Fruit fly (Drosophila melanogaster) whole organism, embryonic: Measurements from ENCODE around the gene CG15625.

Experiments
- Antp ChIP-seq: fragments of 200-800 bp; sonication (Bioruptor generic); optimal IDR thresholded peaks from 3 replicates; lab custom pipeline; 2016; ENCODE audit warnings: missing biosample characterization, missing genetic modification characterization
- B-H2 ChIP-seq: fragments of 200-800 bp; sonication (Bioruptor generic); optimal IDR thresholded peaks from 2 replicates; lab custom pipeline; 2018; ENCODE audit warnings: missing biosample characterization, mild to moderate bottlenecking, missing genetic modification characterization
- Blimp-1 ChIP-seq: fragments of 200-800 bp; sonication (Bioruptor generic); optimal IDR thresholded peaks from 3 replicates; lab custom pipeline; 2018; ENCODE audit warnings: missing biosample characterization, missing genetic modification characterization, mild to moderate bottlenecking, moderate library complexity, missing genetic modification reagents
- CG10147 ChIP-seq: fragments of 200-800 bp; sonication (Bioruptor generic); optimal IDR thresholded peaks from 2 replicates; lab custom pipeline; 2019; ENCODE audit warnings: missing biosample characterization, mild to moderate bottlenecking, missing genetic modification characterization, moderate library complexity
- CG13424 ChIP-seq: fragments of 200-800 bp; sonication (Bioruptor generic); optimal IDR thresholded peaks from 2 replicates; lab custom pipeline; 2019; ENCODE audit warnings: missing biosample characterization, mild to moderate bottlenecking, missing genetic modification characterization, moderate library complexity
- CG14965 ChIP-seq: fragments of 200-800 bp; sonication (Bioruptor generic); optimal IDR thresholded peaks from 2 replicates; lab custom pipeline; 2016; ENCODE audit warnings: missing biosample characterization, missing genetic modification characterization, borderline replicate concordance
- CG1602 ChIP-seq: fragments of 200-800 bp; sonication (Bioruptor generic); optimal IDR thresholded peaks from 3 replicates; lab custom pipeline; 2016; ENCODE audit warnings: missing biosample characterization, missing genetic modification characterization
- CG16863 ChIP-seq: fragments of 200-800 bp; sonication (Bioruptor generic); optimal IDR thresholded peaks from 3 replicates; lab custom pipeline; 2016; ENCODE audit warnings: missing biosample characterization, missing genetic modification characterization
- CG17829 ChIP-seq: fragments of 200-800 bp; optimal IDR thresholded peaks from 2 replicates; lab custom pipeline; 2019; ENCODE audit warnings: missing biosample characterization, mild to moderate bottlenecking, missing genetic modification characterization, moderate library complexity
- CG17912 ChIP-seq: fragments of 200-800 bp; sonication (Bioruptor generic); optimal IDR thresholded peaks from 2 replicates; lab custom pipeline; 2018; ENCODE audit warnings: missing biosample characterization, mild to moderate bottlenecking, missing genetic modification characterization
- CG1792 ChIP-seq: fragments of 200-800 bp; sonication (Bioruptor generic); optimal IDR thresholded peaks from 2 replicates; lab custom pipeline; 2016; ENCODE audit warnings: missing biosample characterization, missing genetic modification characterization
- CG18011 ChIP-seq: fragments of 200-800 bp; sonication (Bioruptor generic); optimal IDR thresholded peaks from 2 replicates; lab custom pipeline; 2017; ENCODE audit warnings: missing biosample characterization, missing genetic modification characterization, mild to moderate bottlenecking, moderate library complexity, missing genotype
- CG2678 ChIP-seq: fragments of 200-800 bp; sonication (Bioruptor generic); optimal IDR thresholded peaks from 3 replicates; lab custom pipeline; 2019; ENCODE audit warnings: missing biosample characterization, mild to moderate bottlenecking, missing genetic modification characterization, moderate library complexity
- CG30431 ChIP-seq: fragments of 200-800 bp; sonication (Bioruptor generic); optimal IDR thresholded peaks from 2 replicates; lab custom pipeline; 2017; ENCODE audit warnings: missing biosample characterization, missing genetic modification characterization
- CG31441 ChIP-seq: fragments of 200-800 bp; sonication (Bioruptor generic); IDR thresholded peaks from 2 replicates; pipeline ENCODE4 v1.3.6; 2022; ENCODE audit warnings: missing biosample characterization, missing genetic modification characterization
- CG4360 ChIP-seq: fragments of 200-800 bp; sonication (Bioruptor generic); IDR thresholded peaks from 2 replicates; pipeline ENCODE4 v1.3.6; 2022; ENCODE audit warnings: missing biosample characterization, missing genetic modification characterization
- CG4854 ChIP-seq: fragments of 200-800 bp; sonication (Bioruptor generic); optimal IDR thresholded peaks from 2 replicates; lab custom pipeline; 2016; ENCODE audit warnings: missing biosample characterization, missing genetic modification characterization, inconsistent platforms
- CG6765 ChIP-seq: fragments of 200-800 bp; sonication (Bioruptor generic); optimal IDR thresholded peaks from 3 replicates; lab custom pipeline; 2017; ENCODE audit warnings: missing biosample characterization, mild to moderate bottlenecking, missing genetic modification characterization
- CG7556 ChIP-seq: fragments of 200-800 bp; sonication (Bioruptor generic); optimal IDR thresholded peaks from 2 replicates; lab custom pipeline; 2017; ENCODE audit warnings: missing biosample characterization, mild to moderate bottlenecking, missing genetic modification characterization
- CG8281 ChIP-seq: fragments of 200-800 bp; sonication (Bioruptor generic); optimal IDR thresholded peaks from 2 replicates; lab custom pipeline; 2018; ENCODE audit warnings: missing biosample characterization, mild to moderate bottlenecking, missing genetic modification characterization, moderate library complexity
- CG9727 ChIP-seq: fragments of 200-800 bp; sonication (Bioruptor generic); optimal IDR thresholded peaks from 3 replicates; lab custom pipeline; 2017; ENCODE audit warnings: missing biosample characterization, mild to moderate bottlenecking, missing genetic modification characterization
- Camta ChIP-seq: fragments of 200-800 bp; sonication (Bioruptor generic); optimal IDR thresholded peaks from 2 replicates; lab custom pipeline; 2016; ENCODE audit warnings: missing biosample characterization, missing genetic modification characterization
- Chrac-16 ChIP-seq: fragments of 200-800 bp; sonication (Bioruptor generic); optimal IDR thresholded peaks from 3 replicates; lab custom pipeline; 2016; ENCODE audit warnings: missing biosample characterization, missing genetic modification characterization
- Ets65A ChIP-seq: fragments of 200-800 bp; sonication (Bioruptor generic); peaks from one replicate; lab custom pipeline; 2016; ENCODE audit warnings: missing biosample characterization, missing genetic modification characterization
- HmgD ChIP-seq: fragments of 200-800 bp; sonication (Bioruptor generic); optimal IDR thresholded peaks from 3 replicates; lab custom pipeline; 2016; ENCODE audit warnings: missing biosample characterization, missing genetic modification characterization
- Lhr ChIP-seq: fragments of 200-800 bp; sonication (Bioruptor generic); optimal IDR thresholded peaks from 3 replicates; lab custom pipeline; 2017; ENCODE audit warnings: mild to moderate bottlenecking, missing biosample characterization, missing genetic modification reagents, missing genetic modification characterization
- MTF-1 ChIP-seq: fragments of 200-800 bp; sonication (Bioruptor generic); optimal IDR thresholded peaks from 2 replicates; lab custom pipeline; 2018; ENCODE audit warnings: missing biosample characterization, mild to moderate bottlenecking, missing genetic modification characterization, borderline replicate concordance
- Myb ChIP-seq: fragments of 200-800 bp; sonication (Bioruptor generic); optimal IDR thresholded peaks from 2 replicates; lab custom pipeline; 2016; ENCODE audit warnings: missing biosample characterization, missing genetic modification characterization
- NC2β ChIP-seq: fragments of 200-800 bp; sonication (Bioruptor generic); optimal IDR thresholded peaks from 2 replicates; lab custom pipeline; 2016; ENCODE audit warnings: missing biosample characterization, missing genetic modification characterization
- NK7.1 ChIP-seq: fragments of 200-800 bp; sonication (Bioruptor generic); optimal IDR thresholded peaks from 3 replicates; lab custom pipeline; 2016; ENCODE audit warnings: missing biosample characterization, missing genetic modification characterization
- NfI ChIP-seq: fragments of 200-800 bp; sonication (Bioruptor generic); optimal IDR thresholded peaks from 3 replicates; lab custom pipeline; 2018; ENCODE audit warnings: missing biosample characterization, mild to moderate bottlenecking, missing genetic modification characterization, moderate library complexity
- Six4 ChIP-seq: fragments of 200-800 bp; sonication (Bioruptor generic); optimal IDR thresholded peaks from 2 replicates; lab custom pipeline; 2016; ENCODE audit warnings: missing biosample characterization, missing genetic modification characterization
- chif ChIP-seq, 2 experiments: fragments of 200-800 bp; sonication (Bioruptor generic); optimal IDR thresholded peaks; 3 replicates each; lab custom pipeline; 2016; ENCODE audit warnings: missing biosample characterization in 2 of 2, missing genetic modification characterization in 2 of 2
- corto ChIP-seq: fragments of 200-800 bp; sonication (Bioruptor generic); optimal IDR thresholded peaks from 2 replicates; lab custom pipeline; 2016; ENCODE audit warnings: missing biosample characterization, mild to moderate bottlenecking, missing genetic modification characterization, moderate library complexity
- dm ChIP-seq: fragments of 200-800 bp; sonication (Bioruptor generic); optimal IDR thresholded peaks from 3 replicates; lab custom pipeline; 2016; ENCODE audit warnings: missing biosample characterization, missing genetic modification characterization
- exex ChIP-seq: fragments of 200-800 bp; sonication (Bioruptor generic); optimal IDR thresholded peaks from 4 replicates; lab custom pipeline; 2018; ENCODE audit warnings: missing biosample characterization, mild to moderate bottlenecking, missing genetic modification characterization, moderate library complexity
- kah ChIP-seq: fragments of 200-800 bp; sonication (Bioruptor generic); optimal IDR thresholded peaks from 2 replicates; lab custom pipeline; 2018; ENCODE audit warnings: missing biosample characterization, mild to moderate bottlenecking, missing genetic modification characterization
- ken ChIP-seq: fragments of 200-800 bp; sonication (Bioruptor generic); IDR thresholded peaks from 3 replicates; pipeline ENCODE4 v1.3.6; 2022; ENCODE audit warnings: missing biosample characterization, missing genetic modification characterization
- lmd ChIP-seq: fragments of 200-800 bp; sonication (Bioruptor generic); IDR thresholded peaks from 2 replicates; pipeline ENCODE4 v1.3.6; 2022; ENCODE audit warnings: missing biosample characterization, missing genetic modification characterization
- onecut ChIP-seq: fragments of 200-800 bp; sonication (Bioruptor generic); IDR thresholded peaks from 2 replicates; pipeline ENCODE4 v1.3.6; 2022; ENCODE audit warnings: missing biosample characterization, missing genetic modification characterization
- p53 ChIP-seq: fragments of 200-800 bp; sonication (Bioruptor generic); optimal IDR thresholded peaks from 2 replicates; lab custom pipeline; 2016; ENCODE audit warnings: missing biosample characterization, missing genetic modification characterization
- repo ChIP-seq: fragments of 200-800 bp; sonication (Bioruptor generic); optimal IDR thresholded peaks from 2 replicates; lab custom pipeline; 2016; ENCODE audit warnings: missing biosample characterization, missing genetic modification characterization
- sens-2 ChIP-seq: fragments of 200-800 bp; sonication (Bioruptor generic); IDR thresholded peaks from 2 replicates; pipeline ENCODE4 v1.3.6; 2022; ENCODE audit warnings: missing biosample characterization, missing genetic modification characterization
- seq ChIP-seq: fragments of 200-800 bp; sonication (Bioruptor generic); IDR thresholded peaks from 2 replicates; pipeline ENCODE4 v1.3.6; 2022; ENCODE audit warnings: missing biosample characterization, missing genetic modification characterization
- sob ChIP-seq: fragments of 200-800 bp; sonication (Bioruptor generic); IDR thresholded peaks from 2 replicates; pipeline ENCODE4 v1.3.6; 2022; ENCODE audit warnings: missing biosample characterization, missing genetic modification characterization
- sr ChIP-seq: fragments of 200-800 bp; sonication (Bioruptor generic); IDR thresholded peaks from 3 replicates; pipeline ENCODE4 v1.3.6; 2022; ENCODE audit warnings: missing biosample characterization, missing genetic modification characterization
- sug ChIP-seq: fragments of 200-800 bp; optimal IDR thresholded peaks from 2 replicates; lab custom pipeline; 2019; ENCODE audit warnings: missing biosample characterization, mild to moderate bottlenecking, missing genetic modification characterization, moderate library complexity
- trem ChIP-seq: fragments of 200-800 bp; optimal IDR thresholded peaks from 3 replicates; lab custom pipeline; 2019; ENCODE audit warnings: missing biosample characterization, mild to moderate bottlenecking, missing genetic modification characterization, moderate library complexity
- unc-4 ChIP-seq: fragments of 200-800 bp; sonication (Bioruptor generic); IDR thresholded peaks from 2 replicates; pipeline ENCODE4 v1.3.6; 2022; ENCODE audit warnings: missing biosample characterization, missing genetic modification characterization; ENCODE audit not compliant: partially characterized antibody
- zf30C ChIP-seq: fragments of 200-800 bp; sonication (Bioruptor generic); optimal IDR thresholded peaks from 3 replicates; lab custom pipeline; 2018; ENCODE audit warnings: missing biosample characterization, mild to moderate bottlenecking, missing genetic modification characterization

Gene CG15625

DNA sequence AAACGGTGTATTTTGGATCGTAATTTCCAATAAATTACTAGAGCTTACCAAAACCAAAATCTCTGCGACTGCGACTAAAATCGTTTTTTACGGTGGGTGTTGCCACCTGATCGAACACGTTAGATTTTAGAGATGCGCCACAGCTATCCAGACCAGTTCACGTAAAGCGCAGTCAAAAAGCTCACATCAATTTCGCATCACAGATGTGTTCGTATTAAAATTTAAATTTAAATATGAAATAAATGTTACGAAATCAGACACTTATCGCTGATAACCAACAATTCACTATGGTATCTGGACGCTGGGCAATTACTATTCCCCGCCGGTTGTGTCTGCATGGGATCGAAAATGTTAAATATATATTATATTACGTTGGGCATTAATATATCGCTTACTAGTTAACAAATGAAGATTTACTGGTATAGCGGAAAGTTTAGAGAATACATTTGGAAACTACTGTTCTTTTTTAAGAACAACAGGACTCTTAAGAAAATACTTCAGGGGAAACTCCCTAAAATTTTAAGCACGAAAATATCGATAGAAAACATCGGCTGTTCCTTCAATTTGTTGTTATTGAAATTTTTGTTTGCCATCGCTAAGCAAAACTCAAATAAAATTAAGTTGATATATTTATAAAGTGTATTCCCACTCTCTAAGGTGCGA, 42.5 kb upstream of the CG15625 start, which contains the start of the genes mxt and CG11927 (continued):
- TF ChIP-seq dm (GFP tag; lab: Kevin White, UChicago), result no peak
- 0 out of 2 replicates have a peak, but pooled peaks have one; percentile 7 for TF ChIP-seq sens-2 (GFP tag; lab: Robert Waterston, UW)
- TF ChIP-seq CG6765 (GFP tag; lab: Kevin White, UChicago), result no peak
- TF ChIP-seq chif (GFP tag; optimal IDR thresholded peaks at IDR 0.05; lab: Kevin White, UChicago), result peak; percentile 5 to 23
- TF ChIP-seq CG4854 (GFP tag; lab: Kevin White, UChicago), result no peak
- TF ChIP-seq CG1602 (GFP tag; lab: Kevin White, UChicago), result peak; percentile 43
- TF ChIP-seq CG10147 (GFP tag; lab: Kevin White, UChicago), result peak; percentile 24
- TF ChIP-seq sob (GFP tag; lab: Robert Waterston, UW), result peak; percentile 48; the same call in 1 of the 2 replicates
- TF ChIP-seq CG17829, result peak; percentile 17
- TF ChIP-seq CG1792 (GFP tag; lab: Kevin White, UChicago), result peak; percentile 15
- peak; percentile 22 for TF ChIP-seq B-H2 (GFP tag; lab: Kevin White, UChicago)
- TF ChIP-seq exex (tag; lab: Kevin White, UChicago), result no peak
- no peak for TF ChIP-seq CG16863 (GFP tag; lab: Kevin White, UChicago)
- no peak for TF ChIP-seq NK7.1 (GFP tag; lab: Kevin White, UChicago)
- peak; percentile 87 for TF ChIP-seq unc-4 (GFP tag; lab: Robert Waterston, UW)
- TF ChIP-seq CG4360 (GFP tag; lab: Robert Waterston, UW), result no peak
- no peak for TF ChIP-seq p53
- no peak for TF ChIP-seq CG14965
- no peak for TF ChIP-seq corto (GFP tag; lab: Kevin White, UChicago)
- TF ChIP-seq NfI (GFP tag; lab: Kevin White, UChicago), result peak; percentile 53
- TF ChIP-seq CG17912 (GFP tag; lab: Kevin White, UChicago), result no peak
- TF ChIP-seq zf30C (GFP tag; lab: Kevin White, UChicago), result no peak
- no peak for TF ChIP-seq CG2678 (tag; lab: Kevin White, UChicago)
- peak; percentile 10 for TF ChIP-seq trem (tag; lab: Kevin White, UChicago)
- TF ChIP-seq CG18011 (GFP tag; lab: Kevin White, UChicago), result no peak
- peak; percentile 20 for TF ChIP-seq CG30431
- no peak for TF ChIP-seq NC2β (GFP tag; lab: Kevin White, UChicago)
- no peak for TF ChIP-seq seq (GFP tag; lab: Robert Waterston, UW)
- peak; percentile 27 for TF ChIP-seq Camta (GFP tag; lab: Kevin White, UChicago)
- TF ChIP-seq sug (tag; lab: Kevin White, UChicago), result peak; percentile 49
- no peak for TF ChIP-seq repo (GFP tag; lab: Kevin White, UChicago)
- no peak for TF ChIP-seq CG8281 (tag; lab: Kevin White, UChicago)
- peak; percentile 61 for TF ChIP-seq Chrac-16
- TF ChIP-seq CG31441 (GFP tag; lab: Robert Waterston, UW), result no peak
- TF ChIP-seq CG9727 (GFP tag; lab: Kevin White, UChicago), result peak; percentile 33
- TF ChIP-seq Six4 (GFP tag; lab: Kevin White, UChicago), result peak; percentile 46
- TF ChIP-seq Antp (GFP tag; lab: Kevin White, UChicago), result peak; percentile 22
- no peak; the same call in 1 of the 2 replicates for TF ChIP-seq onecut (GFP tag; lab: Robert Waterston, UW)
- TF ChIP-seq HmgD, result no peak
- TF ChIP-seq Ets65A (GFP tag; lab: Kevin White, UChicago), result peak; percentile 13
- peak; percentile 64; the same call in 2 of the 3 replicates for TF ChIP-seq ken (GFP tag; lab: Robert Waterston, UW)
- no peak for TF ChIP-seq CG7556 (GFP tag; lab: Kevin White, UChicago)
- TF ChIP-seq MTF-1 (GFP tag; lab: Kevin White, UChicago), result no peak
- peak; percentile 28 for TF ChIP-seq Lhr
- no peak for TF ChIP-seq kah
- no peak for TF ChIP-seq Blimp-1 (GFP tag; lab: Kevin White, UChicago)
- TF ChIP-seq lmd (GFP tag; lab: Robert Waterston, UW), result no peak
- no peak for TF ChIP-seq sr
- peak; percentile 44 for TF ChIP-seq Myb (GFP tag; lab: Kevin White, UChicago)
- peak; percentile 48 for TF ChIP-seq CG13424
